Worm (Caenorhabditis elegans): Measurements from ENCODE around the gene sams-4.

DNA sequence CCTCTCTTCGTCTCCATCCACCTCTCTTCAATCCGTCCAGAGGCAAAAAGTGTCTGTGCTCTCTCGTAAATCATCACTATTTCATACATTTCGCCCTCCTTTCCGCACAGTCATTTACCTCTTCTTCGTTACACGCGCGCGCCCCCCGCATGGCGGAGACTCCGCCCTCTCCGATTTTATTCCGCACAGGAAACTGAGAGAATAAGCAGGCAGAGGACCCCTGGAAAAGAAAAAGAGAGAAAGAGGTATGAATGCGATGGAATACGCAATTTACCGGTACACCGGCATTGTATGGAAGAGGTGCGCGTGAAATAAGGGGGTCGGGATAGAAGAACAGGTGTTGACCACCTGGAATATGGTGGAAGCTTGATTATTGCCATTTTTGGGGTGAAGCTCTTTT is 14.6 kb upstream of the sams-4 start:
- no peak for TF ChIP-seq dao-5 (tag; optimal IDR thresholded peaks at IDR 0.05)
- no peak for TF ChIP-seq him-1 (tag; optimal IDR thresholded peaks at IDR 0.05)

Data from whole organism, L4/young adult.